Worm (Caenorhabditis elegans): Measurements from ENCODE around the gene C25E10.17.

ce11 chrV:9055644-9056043, 8.2 kb upstream of the C25E10.17 start:
- TF ChIP-seq mec-3 (tag; optimal IDR thresholded peaks at IDR 0.05; ENCODE audit: borderline replicate concordance): no peak
- no peak for TF ChIP-seq pros-1 (tag; optimal IDR thresholded peaks at IDR 0.05)
- TF ChIP-seq ama-1 (optimal IDR thresholded peaks at IDR 0.05): no peak

Measured in whole organism, late embryonic.